Worm (Caenorhabditis elegans) whole organism, L1 larva: ENCODE results near the gene mrpl-50.

Source experiments
- C16A3.4 ChIP-seq: fragments of 150-350 bp; optimal IDR thresholded peaks from 2 replicates; lab custom pipeline; 2014; ENCODE audit warnings: missing biosample characterization, missing genetic modification characterization
- F16B12.6 ChIP-seq: fragments of 150-350 bp; optimal IDR thresholded peaks from 2 replicates; lab custom pipeline; 2014; ENCODE audit warnings: missing biosample characterization, missing genetic modification characterization
- blmp-1 ChIP-seq: fragments of 150-350 bp; optimal IDR thresholded peaks from 2 replicates; lab custom pipeline; 2014; ENCODE audit warnings: missing biosample characterization, missing genetic modification characterization
- ceh-63 ChIP-seq: fragments of 200-800 bp; sonication (Bioruptor generic); optimal IDR thresholded peaks from 2 replicates; lab custom pipeline; 2018; ENCODE audit warnings: mild to moderate bottlenecking, missing genetic modification characterization, missing compliant biosample characterization
- ceh-8 ChIP-seq: fragments of 200-800 bp; sonication (Bioruptor generic); optimal IDR thresholded peaks from 2 replicates; lab custom pipeline; 2018; ENCODE audit warnings: mild to moderate bottlenecking, missing genetic modification characterization, moderate library complexity, missing compliant biosample characterization
- ceh-82 ChIP-seq, 3 experiments: fragments of 150-350 bp in 1 of 3; sonication (generic microtip) in 2 of 3; optimal IDR thresholded peaks; 2 replicates each; lab custom pipeline; 2014 to 2017; ENCODE audit warnings: missing biosample characterization in 3 of 3, missing genetic modification characterization in 3 of 3
- ceh-88 ChIP-seq: fragments of 200-800 bp; sonication (Bioruptor generic); IDR thresholded peaks from 2 replicates; pipeline ENCODE4 v1.3.6; 2022; ENCODE audit warnings: missing genetic modification characterization, missing compliant biosample characterization
- ces-1 ChIP-seq: fragments of 150-350 bp; optimal IDR thresholded peaks from 2 replicates; lab custom pipeline; 2014; ENCODE audit warnings: missing biosample characterization, missing genetic modification reagents, missing genetic modification characterization
- dpl-1 ChIP-seq, 3 experiments: fragments of 150-350 bp in 2 of 3; sonication (generic microtip) in 1 of 3; optimal IDR thresholded peaks; 2 replicates each; lab custom pipeline; 2014 to 2017; ENCODE audit warnings: missing biosample characterization in 3 of 3, missing genetic modification characterization in 3 of 3, missing genetic modification reagents in 3 of 3
- efl-1 ChIP-seq, 4 experiments: fragments of 150-350 bp; optimal IDR thresholded peaks in 3 of 4; peaks in 1 of 4; 1 replicate in 1 of 4; 2 replicates in 3 of 4; lab custom pipeline; 2014; ENCODE audit warnings: missing biosample characterization in 2 of 4, missing genetic modification characterization in 2 of 4, missing genetic modification reagents in 2 of 4
- elt-2 ChIP-seq: sonication (generic microtip); optimal IDR thresholded peaks from 2 replicates; lab custom pipeline; 2016; ENCODE audit warnings: missing genetic modification characterization, mild to moderate bottlenecking, inconsistent platforms, missing compliant biosample characterization, missing genetic modification reagents
- elt-3 ChIP-seq, 6 experiments: fragments of 150-350 bp in 1 of 6; sonication (generic microtip); optimal IDR thresholded peaks; 2 replicates each; lab custom pipeline; 2017 to 2018; ENCODE audit warnings: missing biosample characterization in 6 of 6, missing genetic modification characterization in 6 of 6, inconsistent platforms in 1 of 6
- hlh-17 ChIP-seq: fragments of 200-800 bp; sonication (Bioruptor generic); optimal IDR thresholded peaks from 2 replicates; lab custom pipeline; 2018; ENCODE audit warnings: missing genetic modification characterization, mild to moderate bottlenecking, missing compliant biosample characterization, moderate library complexity, borderline replicate concordance
- hlh-4 ChIP-seq: sonication (generic microtip); optimal IDR thresholded peaks from 2 replicates; lab custom pipeline; 2016; ENCODE audit warnings: mild to moderate bottlenecking, missing genetic modification characterization, missing compliant biosample characterization
- irx-1 ChIP-seq: sonication (generic microtip); optimal IDR thresholded peaks from 2 replicates; lab custom pipeline; 2016; ENCODE audit warnings: missing genetic modification characterization, missing compliant biosample characterization
- lin-13 ChIP-seq: fragments of 150-350 bp; optimal IDR thresholded peaks from 2 replicates; lab custom pipeline; 2014; ENCODE audit warnings: missing biosample characterization, missing genetic modification reagents, missing genetic modification characterization
- lin-35 ChIP-seq, 2 experiments: fragments of 150-350 bp; optimal IDR thresholded peaks; 2 replicates each; lab custom pipeline; 2014; ENCODE audit warnings: missing biosample characterization in 2 of 2, missing genetic modification characterization in 2 of 2, missing genetic modification reagents in 2 of 2
- lin-39 ChIP-seq: fragments of 150-350 bp; optimal IDR thresholded peaks from 2 replicates; lab custom pipeline; 2014; ENCODE audit warnings: missing biosample characterization, missing genetic modification reagents, missing genetic modification characterization
- lir-3 ChIP-seq: sonication (generic microtip); optimal IDR thresholded peaks from 2 replicates; lab custom pipeline; 2016; ENCODE audit warnings: mild to moderate bottlenecking, missing genetic modification characterization, moderate library complexity, missing compliant biosample characterization; ENCODE audit not compliant: poor library complexity
- lsy-2 ChIP-seq, 2 experiments: fragments of 150-350 bp; optimal IDR thresholded peaks; 2 replicates each; lab custom pipeline; 2014; ENCODE audit warnings: missing biosample characterization in 2 of 2, missing genetic modification characterization in 2 of 2
- nhr-11 ChIP-seq: fragments of 150-350 bp; optimal IDR thresholded peaks from 2 replicates; lab custom pipeline; 2014; ENCODE audit warnings: missing biosample characterization, missing genetic modification characterization
- nhr-12 ChIP-seq: sonication (generic microtip); optimal IDR thresholded peaks from 2 replicates; lab custom pipeline; 2017; ENCODE audit warnings: missing biosample characterization, missing genetic modification characterization
- nhr-19 ChIP-seq: fragments of 200-800 bp; sonication (Bioruptor generic); conservative IDR thresholded peaks from 2 replicates; pipeline ENCODE4 v1.3.6; 2022; ENCODE audit warnings: missing genetic modification characterization, missing compliant biosample characterization
- nhr-71 ChIP-seq: sonication (generic microtip); optimal IDR thresholded peaks from 2 replicates; lab custom pipeline; 2016; ENCODE audit warnings: mild to moderate bottlenecking, missing genetic modification characterization, moderate library complexity, missing compliant biosample characterization
- nhr-77 ChIP-seq: fragments of 150-350 bp; optimal IDR thresholded peaks from 2 replicates; lab custom pipeline; 2014; ENCODE audit warnings: missing biosample characterization, missing genetic modification characterization
- nhr-84 ChIP-seq: sonication (generic microtip); optimal IDR thresholded peaks from 2 replicates; lab custom pipeline; 2017; ENCODE audit warnings: missing biosample characterization, missing genetic modification characterization
- nhr-85 ChIP-seq: sonication (generic microtip); peaks from one replicate; lab custom pipeline; 2016; ENCODE audit warnings: missing genetic modification characterization, inconsistent platforms, missing compliant biosample characterization
- pqm-1 ChIP-seq: sonication (generic microtip); optimal IDR thresholded peaks from 3 replicates; lab custom pipeline; 2017; ENCODE audit warnings: missing biosample characterization, missing genetic modification characterization
- snpc-4 ChIP-seq: fragments of 150-350 bp; optimal IDR thresholded peaks from 2 replicates; lab custom pipeline; 2014; ENCODE audit warnings: missing biosample characterization, missing genetic modification characterization
- sox-4 ChIP-seq: sonication (generic microtip); optimal IDR thresholded peaks from 2 replicates; lab custom pipeline; 2016; ENCODE audit warnings: missing genetic modification characterization, missing compliant biosample characterization
- sptf-1 ChIP-seq: fragments of 150-350 bp; optimal IDR thresholded peaks from 2 replicates; lab custom pipeline; 2014; ENCODE audit warnings: missing biosample characterization, missing genetic modification characterization
- sup-37 ChIP-seq: fragments of 200-800 bp; sonication (Bioruptor generic); optimal IDR thresholded peaks from 2 replicates; lab custom pipeline; 2018; ENCODE audit warnings: mild to moderate bottlenecking, missing genetic modification characterization, missing compliant biosample characterization
- swsn-7 ChIP-seq: sonication (generic microtip); optimal IDR thresholded peaks from 2 replicates; lab custom pipeline; 2016; ENCODE audit warnings: missing genetic modification characterization, missing compliant biosample characterization
- tbx-2 ChIP-seq: sonication (generic microtip); optimal IDR thresholded peaks from 2 replicates; lab custom pipeline; 2016; ENCODE audit warnings: missing genetic modification characterization, missing compliant biosample characterization
- unc-86 ChIP-seq: sonication (generic microtip); optimal IDR thresholded peaks from 2 replicates; lab custom pipeline; 2016; ENCODE audit warnings: missing genetic modification characterization, missing compliant biosample characterization
- unc-98 ChIP-seq: fragments of 200-800 bp; sonication (Bioruptor generic); IDR thresholded peaks from 2 replicates; pipeline ENCODE4 v1.3.6; 2022; ENCODE audit warnings: missing genetic modification characterization, missing compliant biosample characterization
- zag-1 ChIP-seq: fragments of 150-350 bp; optimal IDR thresholded peaks from 2 replicates; lab custom pipeline; 2014; ENCODE audit warnings: missing biosample characterization, missing genetic modification characterization
- ztf-11 ChIP-seq, 2 experiments: sonication (generic microtip); optimal IDR thresholded peaks; 2 replicates each; lab custom pipeline; 2016 to 2017; ENCODE audit warnings: missing genetic modification characterization in 2 of 2, missing biosample characterization in 1 of 2, missing compliant biosample characterization in 1 of 2

Gene mrpl-50

DNA sequence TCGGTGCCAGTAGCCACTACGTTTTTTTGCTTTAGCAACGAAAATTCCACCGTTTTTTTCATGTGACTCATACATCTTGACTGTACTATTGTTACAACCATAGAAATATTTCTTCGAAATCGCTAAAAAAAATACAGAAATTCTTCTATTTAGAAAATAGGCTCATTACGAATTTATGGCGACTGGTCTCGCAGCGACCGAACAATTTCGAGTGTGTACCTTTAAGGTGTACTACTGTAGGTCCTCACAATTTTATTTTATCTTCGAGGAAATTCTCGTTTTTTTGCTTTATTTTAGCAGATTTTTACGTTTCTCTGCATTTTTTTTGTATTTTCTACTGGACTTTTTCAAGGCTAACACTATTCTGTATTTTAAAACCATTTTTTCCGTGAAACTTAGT is 39.6 kb upstream of the mrpl-50 start:
- no peak for TF ChIP-seq lin-13 (GFP tag; lab: Kevin White, UChicago)
- TF ChIP-seq hlh-4 (tag; lab: Kevin White, UChicago), result no peak
- no peak for TF ChIP-seq ztf-11 (tag; optimal IDR thresholded peaks at IDR 0.05; lab: Kevin White, UChicago)
- no peak for TF ChIP-seq nhr-19 (GFP tag; lab: Robert Waterston, UW)
- no peak for TF ChIP-seq lin-39
- no peak for TF ChIP-seq nhr-84 (tag; lab: Kevin White, UChicago)
- no peak for TF ChIP-seq ceh-8 (GFP tag; lab: Kevin White, UChicago)
- TF ChIP-seq ceh-82 (tag; optimal IDR thresholded peaks at IDR 0.05; lab: Kevin White, UChicago), result no peak
- TF ChIP-seq elt-2 (tag; lab: Kevin White, UChicago), result no peak
- TF ChIP-seq sptf-1 (tag; lab: Kevin White, UChicago), result no peak
- no peak for TF ChIP-seq hlh-17
- no peak for TF ChIP-seq tbx-2 (tag; lab: Kevin White, UChicago)
- no peak for TF ChIP-seq pqm-1 (tag; lab: Kevin White, UChicago)
- TF ChIP-seq elt-3 (tag; optimal IDR thresholded peaks at IDR 0.05; lab: Kevin White, UChicago), result no peak
- no peak for TF ChIP-seq lir-3
- TF ChIP-seq unc-98 (GFP tag; lab: Robert Waterston, UW), result no peak
- no peak for TF ChIP-seq nhr-85 (tag; lab: Kevin White, UChicago)
- TF ChIP-seq sox-4 (tag; lab: Kevin White, UChicago), result no peak
- TF ChIP-seq nhr-77 (tag; lab: Kevin White, UChicago), result no peak

DNA sequence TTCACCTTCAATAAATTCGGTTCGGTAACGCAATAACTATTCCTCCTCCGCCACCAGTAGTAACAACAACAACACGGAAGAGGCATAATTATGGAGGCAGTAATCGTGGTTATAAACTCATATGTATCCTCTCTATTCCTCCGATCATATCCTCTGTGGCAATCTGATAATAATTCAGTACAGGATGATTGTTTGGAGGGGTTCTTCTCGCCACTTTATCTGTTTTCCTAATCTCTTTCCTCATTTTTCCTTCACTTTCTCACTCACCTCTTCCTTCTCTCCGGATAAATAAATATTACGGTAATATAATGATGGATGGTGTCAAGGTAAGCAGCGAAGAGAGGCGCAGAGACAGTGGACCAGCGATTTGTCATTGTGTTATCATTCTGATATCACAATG is 39.1 kb upstream of the mrpl-50 start:
- TF ChIP-seq nhr-12 (tag; lab: Kevin White, UChicago), result no peak
- no peak for TF ChIP-seq sptf-1 (tag; lab: Kevin White, UChicago)
- no peak for TF ChIP-seq ceh-63 (GFP tag; lab: Kevin White, UChicago)
- TF ChIP-seq lsy-2 (tag; optimal IDR thresholded peaks at IDR 0.05; lab: Kevin White, UChicago), result no peak
- TF ChIP-seq snpc-4 (tag; lab: Kevin White, UChicago), result no peak
- TF ChIP-seq ceh-88, result no peak
- no peak for TF ChIP-seq irx-1
- TF ChIP-seq ztf-11 (tag; optimal IDR thresholded peaks at IDR 0.05; lab: Kevin White, UChicago), result no peak
- no peak for TF ChIP-seq lin-35 (GFP tag; optimal IDR thresholded peaks at IDR 0.05; lab: Kevin White, UChicago)
- TF ChIP-seq lin-39, result no peak
- no peak for TF ChIP-seq zag-1 (tag; lab: Kevin White, UChicago)
- no peak for TF ChIP-seq nhr-71 (tag; lab: Kevin White, UChicago)
- no peak for TF ChIP-seq F16B12.6 (tag; lab: Kevin White, UChicago)
- no peak for TF ChIP-seq C16A3.4 (tag; lab: Kevin White, UChicago)
- no peak for TF ChIP-seq swsn-7 (tag; lab: Kevin White, UChicago)
- peak in 1 of 6 experiments; percentile 30 for TF ChIP-seq elt-3 (tag; optimal IDR thresholded peaks at IDR 0.05; lab: Kevin White, UChicago)
- peak; percentile 47 for TF ChIP-seq blmp-1 (tag; lab: Kevin White, UChicago)
- TF ChIP-seq ces-1 (GFP tag; lab: Kevin White, UChicago), result no peak
- TF ChIP-seq, all 84 proteins: peak for 2

DNA sequence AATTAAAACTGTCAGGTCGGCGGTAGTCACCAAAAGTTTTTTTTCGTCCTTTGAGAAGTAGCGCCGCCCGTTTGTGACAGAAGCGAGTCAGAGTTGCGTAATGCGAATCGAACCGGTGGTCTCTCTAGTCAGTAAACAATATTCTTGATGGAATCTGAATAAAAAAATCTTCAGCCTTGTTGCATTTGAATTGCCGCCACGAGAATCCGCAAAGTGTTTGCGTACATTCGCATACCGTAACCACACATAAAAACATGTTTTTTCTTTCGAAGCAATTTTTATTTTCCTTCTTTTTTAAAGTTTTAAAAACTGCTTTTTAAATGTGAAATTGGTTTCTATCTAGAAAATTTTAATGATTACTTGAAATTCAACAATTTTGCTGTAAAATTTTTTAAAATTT is 38.6 kb upstream of the mrpl-50 start:
- TF ChIP-seq nhr-11 (tag; lab: Kevin White, UChicago), result no peak
- no peak for TF ChIP-seq unc-86 (tag; lab: Kevin White, UChicago)
- TF ChIP-seq sup-37 (GFP tag; lab: Kevin White, UChicago), result no peak
- TF ChIP-seq efl-1 (optimal IDR thresholded peaks at IDR 0.05; lab: Kevin White, UChicago), result peak in 1 of 2 experiments; percentile 17
- peak; percentile 51 to 72 for TF ChIP-seq efl-1 (GFP tag; optimal IDR thresholded peaks at IDR 0.05 in 1 of 2; lab: Kevin White, UChicago)
- TF ChIP-seq ceh-63 (GFP tag; lab: Kevin White, UChicago), result no peak
- peak in 1 of 2 experiments; percentile 41 for TF ChIP-seq lin-35 (GFP tag; optimal IDR thresholded peaks at IDR 0.05; lab: Kevin White, UChicago)
- peak in 1 of 2 experiments; percentile 76 for TF ChIP-seq lsy-2 (tag; optimal IDR thresholded peaks at IDR 0.05; lab: Kevin White, UChicago)
- TF ChIP-seq dpl-1 (GFP tag; optimal IDR thresholded peaks at IDR 0.05; lab: Kevin White, UChicago), result peak in 2 of 3 experiments; percentile 32 to 45
